Fruit fly (Drosophila melanogaster): ENCODE data around the gene CG31371.

DNA sequence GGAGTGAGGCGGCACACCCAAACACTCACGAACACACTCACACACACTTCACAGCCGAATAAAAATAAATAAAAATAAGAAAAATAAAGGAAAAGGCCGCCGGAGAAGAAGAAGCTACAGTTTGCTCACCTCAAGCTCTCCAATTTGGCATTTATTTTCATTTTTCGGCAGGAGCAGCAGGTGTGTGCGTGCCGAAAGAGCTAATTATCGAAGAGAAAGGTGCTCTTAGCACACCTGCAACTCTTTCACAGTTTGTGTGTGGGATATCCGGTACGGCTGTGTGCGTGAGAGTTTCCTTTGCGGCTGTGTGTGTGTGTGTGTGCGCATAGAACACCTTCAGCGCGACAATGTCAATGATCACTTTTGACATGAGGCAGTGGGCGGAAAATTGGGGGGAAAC lies 41.7 kb upstream of the CG31371 start:
- TF ChIP-seq pan (optimal IDR thresholded peaks at IDR 0.05): no peak
- TF ChIP-seq usp (GFP tag; optimal IDR thresholded peaks at IDR 0.05): no peak
- no peak for TF ChIP-seq tai (GFP tag; optimal IDR thresholded peaks at IDR 0.05)
